Fruit fly (Drosophila melanogaster) whole organism, embryonic: Measurements from ENCODE around the gene Ugt35E2.

Experiments
- CG10565 ChIP-seq: fragments of 200-800 bp; sonication (Bioruptor generic); optimal IDR thresholded peaks from 3 replicates; lab custom pipeline; 2016; ENCODE audit warnings: missing biosample characterization, mild to moderate bottlenecking, missing genetic modification characterization
- CG15514 ChIP-seq: fragments of 200-800 bp; sonication (Bioruptor generic); optimal IDR thresholded peaks from 3 replicates; lab custom pipeline; 2017; ENCODE audit warnings: missing biosample characterization, missing genetic modification characterization, mild to moderate bottlenecking, moderate library complexity, missing genetic modification reagents
- CG2678 ChIP-seq: fragments of 200-800 bp; sonication (Bioruptor generic); optimal IDR thresholded peaks from 3 replicates; lab custom pipeline; 2019; ENCODE audit warnings: missing biosample characterization, mild to moderate bottlenecking, missing genetic modification characterization, moderate library complexity
- CG6765 ChIP-seq: fragments of 200-800 bp; sonication (Bioruptor generic); optimal IDR thresholded peaks from 3 replicates; lab custom pipeline; 2017; ENCODE audit warnings: missing biosample characterization, mild to moderate bottlenecking, missing genetic modification characterization
- CG7372 ChIP-seq: fragments of 200-800 bp; sonication (Bioruptor generic); IDR thresholded peaks from 2 replicates; pipeline ENCODE4 v1.3.6; 2022; ENCODE audit warnings: missing biosample characterization, missing genetic modification characterization
- CG8765 ChIP-seq: fragments of 200-800 bp; sonication (Bioruptor generic); IDR thresholded peaks from 2 replicates; pipeline ENCODE4 v1.3.6; 2022; ENCODE audit warnings: missing biosample characterization, missing genetic modification characterization
- Fer1 ChIP-seq: fragments of 200-800 bp; sonication (Bioruptor generic); optimal IDR thresholded peaks from 2 replicates; lab custom pipeline; 2017; ENCODE audit warnings: missing biosample characterization, mild to moderate bottlenecking, missing genetic modification characterization
- ase ChIP-seq: fragments of 200-800 bp; sonication (Bioruptor generic); IDR thresholded peaks from 3 replicates; pipeline ENCODE4 v1.3.6; 2022; ENCODE audit warnings: missing biosample characterization, missing genetic modification characterization
- dmrt11E ChIP-seq: fragments of 200-800 bp; sonication (Bioruptor generic); optimal IDR thresholded peaks from 3 replicates; lab custom pipeline; 2018; ENCODE audit warnings: missing biosample characterization, mild to moderate bottlenecking, missing genetic modification characterization, moderate library complexity
- p53 ChIP-seq: fragments of 200-800 bp; sonication (Bioruptor generic); optimal IDR thresholded peaks from 2 replicates; lab custom pipeline; 2016; ENCODE audit warnings: missing biosample characterization, missing genetic modification characterization
- pan ChIP-seq, 4 experiments: fragments of >200 bp in 3 of 4; fragments of 200-800 bp in 1 of 4; sonication (Bioruptor generic) in 1 of 4; optimal IDR thresholded peaks in 3 of 4; IDR thresholded peaks in 1 of 4; 2 replicates each; pipeline versions ENCODE4 v1.3.6 to Lab custom; 2017 to 2022; ENCODE audit warnings: missing biosample characterization in 2 of 4, missing genetic modification characterization in 2 of 4, mixed read lengths in 1 of 4
- psq ChIP-seq: fragments of 200-800 bp; sonication (Bioruptor generic); optimal IDR thresholded peaks from 2 replicates; lab custom pipeline; 2017; ENCODE audit warnings: missing biosample characterization, missing genetic modification characterization
- slbo ChIP-seq: fragments of 200-800 bp; sonication (Bioruptor generic); IDR thresholded peaks from 2 replicates; pipeline ENCODE4 v1.3.6; 2022; ENCODE audit warnings: missing biosample characterization, missing genetic modification characterization

DNA sequence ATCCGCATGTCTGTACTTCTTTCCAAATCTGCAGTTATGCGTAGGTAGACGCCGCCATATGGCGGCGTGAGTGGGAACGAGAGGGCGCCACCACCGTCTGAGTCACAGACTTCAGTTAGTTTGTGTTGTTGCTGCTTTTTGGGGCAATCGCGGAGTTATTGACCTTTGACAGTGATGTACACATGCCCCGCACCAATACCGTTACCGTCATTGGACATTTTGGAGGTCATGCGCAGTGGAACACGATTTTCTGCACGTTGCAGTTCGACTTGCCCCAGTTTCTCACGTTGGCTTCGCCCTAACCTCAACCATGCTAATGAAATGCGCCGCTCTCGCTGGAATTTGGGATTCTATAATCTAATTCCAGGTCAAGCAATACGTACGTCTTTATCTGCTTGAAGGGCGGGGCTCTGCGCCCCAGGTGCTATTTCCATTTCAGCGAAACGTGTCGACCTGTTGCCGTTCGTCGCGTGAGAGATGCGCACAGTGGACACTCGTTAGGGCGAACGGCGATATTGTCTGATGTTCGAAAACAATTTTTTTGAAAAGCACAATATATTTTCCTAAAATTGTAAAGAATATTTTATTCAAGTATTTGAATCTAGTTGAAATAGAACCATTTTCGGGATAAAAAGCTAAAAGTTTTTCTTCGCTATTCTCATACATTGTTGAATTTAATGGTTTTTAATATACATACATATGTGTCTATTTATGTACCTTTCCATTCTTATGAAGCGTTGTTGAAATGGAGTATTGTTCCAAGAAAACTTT is 43.7 kb upstream of the Ugt35E2 start:
- TF ChIP-seq pan (optimal IDR thresholded peaks at IDR 0.05; lab: Kevin White, UChicago) (no peak), pan (GFP tag; optimal IDR thresholded peaks at IDR 0.05 in 1 of 2, IDR thresholded peaks at IDR 0.05 in 1 of 2) (peak in 1 of 2 experiments; percentile 75), dmrt11E (tag; lab: Kevin White, UChicago) (peak; percentile 51), CG15514 (GFP tag; lab: Kevin White, UChicago) (peak; percentile 63), ase (GFP tag; lab: Robert Waterston, UW) (peak; percentile 74; the same call in 2 of the 3 replicates), CG7372 (GFP tag; lab: Robert Waterston, UW) (peak; percentile 55; the same call in 1 of the 2 replicates), psq (GFP tag; lab: Kevin White, UChicago) (peak; percentile 40), CG2678 (tag; lab: Kevin White, UChicago) (peak; percentile 76), p53 (no peak), CG6765 (GFP tag; lab: Kevin White, UChicago) (peak; percentile 52), CG10565 (GFP tag; lab: Kevin White, UChicago) (no peak), CG8765 (peak; percentile 8; the same call in 1 of the 2 replicates), Fer1 (peak; percentile 63), slbo (GFP tag; lab: Robert Waterston, UW) (peak; percentile 90)
